Fruit fly (Drosophila melanogaster): ENCODE results near the gene alphaCOP.

dm6 chr3L:1602833-1603128 is 42.2 kb downstream of the alphaCOP start, which contains the start of the genes CG18170 and CG33791:
- TF ChIP-seq CG8478 (optimal IDR thresholded peaks at IDR 0.05) (no peak), CTCF (optimal IDR thresholded peaks at IDR 0.05) (no peak)

All from S2 (cell line).